Fruit fly (Drosophila melanogaster) whole organism, pupa: ENCODE measurements around the gene CG18641.

Experiments
- CG10348 ChIP-seq: fragments of 200-800 bp; sonication (Bioruptor generic); IDR thresholded peaks from 2 replicates; pipeline ENCODE4 v1.3.6; 2022; ENCODE audit warnings: missing biosample characterization, missing genetic modification characterization
- CG12605 ChIP-seq: fragments of 200-800 bp; sonication (Bioruptor generic); IDR thresholded peaks from 2 replicates; pipeline ENCODE4 v1.3.6; 2022; ENCODE audit warnings: missing biosample characterization, missing genetic modification characterization
- CG13204 ChIP-seq: fragments of 200-800 bp; sonication (Bioruptor generic); optimal IDR thresholded peaks from 2 replicates; lab custom pipeline; 2018; ENCODE audit warnings: missing biosample characterization, mild to moderate bottlenecking, missing genetic modification characterization, moderate library complexity
- CG14655 ChIP-seq: fragments of 200-800 bp; sonication (Bioruptor generic); optimal IDR thresholded peaks from 3 replicates; lab custom pipeline; 2017; ENCODE audit warnings: mild to moderate bottlenecking, missing biosample characterization, missing genetic modification reagents, missing genetic modification characterization
- CG15710 ChIP-seq: fragments of 200-800 bp; sonication (Bioruptor generic); optimal IDR thresholded peaks from 2 replicates; lab custom pipeline; 2018; ENCODE audit warnings: missing biosample characterization, mild to moderate bottlenecking, missing genetic modification characterization, moderate library complexity
- CG17806 ChIP-seq: fragments of 200-800 bp; sonication (Bioruptor generic); optimal IDR thresholded peaks from 2 replicates; lab custom pipeline; 2018; ENCODE audit warnings: missing biosample characterization, mild to moderate bottlenecking, missing genetic modification characterization, moderate library complexity
- CG32121 ChIP-seq: fragments of 200-800 bp; sonication (Bioruptor generic); IDR thresholded peaks from 2 replicates; pipeline ENCODE4 v1.3.6; 2022; ENCODE audit warnings: missing biosample characterization, missing genetic modification characterization
- CG34367 ChIP-seq: fragments of 200-800 bp; sonication (Bioruptor generic); optimal IDR thresholded peaks from 2 replicates; lab custom pipeline; 2018; ENCODE audit warnings: missing biosample characterization, mild to moderate bottlenecking, missing genetic modification characterization
- CG4496 ChIP-seq: fragments of 200-800 bp; sonication (Bioruptor generic); IDR thresholded peaks from 3 replicates; pipeline ENCODE4 v1.3.6; 2022; ENCODE audit warnings: missing biosample characterization, missing genetic modification characterization
- CG8159 ChIP-seq: fragments of 200-800 bp; sonication (Bioruptor generic); optimal IDR thresholded peaks from 3 replicates; lab custom pipeline; 2018; ENCODE audit warnings: missing biosample characterization, mild to moderate bottlenecking, missing genetic modification characterization, moderate library complexity
- CG8301 ChIP-seq: fragments of 200-800 bp; sonication (Bioruptor generic); optimal IDR thresholded peaks from 2 replicates; lab custom pipeline; 2018; ENCODE audit warnings: missing biosample characterization, mild to moderate bottlenecking, missing genetic modification characterization
- CG9948 ChIP-seq: fragments of 200-800 bp; sonication (Bioruptor generic); optimal IDR thresholded peaks from 2 replicates; lab custom pipeline; 2018; ENCODE audit warnings: missing biosample characterization, mild to moderate bottlenecking, missing genetic modification characterization, moderate library complexity
- D1 ChIP-seq: fragments of 200-800 bp; sonication (Bioruptor generic); optimal IDR thresholded peaks from 2 replicates; lab custom pipeline; 2018; ENCODE audit warnings: missing biosample characterization, mild to moderate bottlenecking, missing genetic modification characterization, moderate library complexity
- EcR ChIP-seq: fragments of 200-800 bp; sonication (Bioruptor generic); optimal IDR thresholded peaks from 3 replicates; lab custom pipeline; 2019; ENCODE audit warnings: missing biosample characterization, missing genetic modification characterization, mild to moderate bottlenecking, moderate library complexity, missing genetic modification reagents
- Ets98B ChIP-seq: fragments of 200-800 bp; sonication (Bioruptor generic); IDR thresholded peaks from 2 replicates; pipeline ENCODE4 v1.3.6; 2022; ENCODE audit warnings: missing biosample characterization, missing genetic modification characterization
- Pif1A ChIP-seq: fragments of 200-800 bp; sonication (Bioruptor generic); optimal IDR thresholded peaks from 3 replicates; lab custom pipeline; 2016; ENCODE audit warnings: missing biosample characterization, missing genetic modification characterization
- Pif1B ChIP-seq: fragments of 200-800 bp; sonication (Bioruptor generic); optimal IDR thresholded peaks from 3 replicates; lab custom pipeline; 2016; ENCODE audit warnings: missing biosample characterization, missing genetic modification characterization
- Snoo ChIP-seq: fragments of 200-800 bp; sonication (Bioruptor generic); optimal IDR thresholded peaks from 3 replicates; lab custom pipeline; 2017; ENCODE audit warnings: missing biosample characterization, mild to moderate bottlenecking, missing genetic modification characterization, inconsistent platforms
- fd96Ca ChIP-seq: fragments of 200-800 bp; sonication (Bioruptor generic); IDR thresholded peaks from 3 replicates; pipeline ENCODE4 v1.3.6; 2022; ENCODE audit warnings: missing biosample characterization, missing genetic modification characterization
- gl ChIP-seq: fragments of 200-800 bp; sonication (Bioruptor generic); optimal IDR thresholded peaks from 2 replicates; lab custom pipeline; 2018; ENCODE audit warnings: missing biosample characterization, mild to moderate bottlenecking, missing genetic modification characterization
- rn ChIP-seq: fragments of 200-800 bp; sonication (Bioruptor generic); IDR thresholded peaks from 2 replicates; pipeline ENCODE4 v1.3.6; 2022; ENCODE audit warnings: missing biosample characterization, missing genetic modification characterization

The CG18641 gene

DNA sequence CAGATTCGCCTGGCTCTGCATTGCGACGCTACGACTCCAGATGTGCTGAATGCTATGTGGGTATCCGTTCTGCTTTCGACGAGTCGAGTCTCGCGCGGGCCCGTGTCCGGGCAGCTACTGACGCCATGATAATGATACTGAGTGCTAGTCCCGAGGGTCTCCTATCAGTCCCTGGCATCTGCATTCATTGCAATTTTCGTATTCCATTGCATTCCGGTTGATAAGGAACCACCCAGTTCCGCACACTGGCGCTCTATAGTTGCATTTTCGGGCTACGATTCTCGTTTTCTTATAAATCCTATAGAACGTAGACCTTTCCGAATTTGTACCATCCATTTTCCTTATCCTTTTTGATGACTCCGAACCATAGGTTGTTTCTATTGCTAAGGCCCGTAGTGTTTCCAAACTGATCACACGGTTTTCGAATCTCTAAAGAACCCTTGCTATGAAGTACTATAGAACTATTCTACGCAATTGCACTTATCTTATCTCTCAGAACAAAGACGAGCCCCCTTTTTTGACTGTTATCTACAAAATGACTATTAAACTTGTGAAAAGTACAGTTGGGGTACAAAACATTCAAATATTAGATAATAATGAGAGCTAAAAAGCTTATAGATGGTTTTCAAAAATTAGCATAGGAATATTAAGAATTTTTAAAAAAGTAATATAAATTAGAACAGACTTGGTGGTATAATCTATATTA lies 43.6 kb downstream of the CG18641 start, which contains the start of gene CG3597:
Gene CG3597 (minus strand): TSS at position 119 of the 706 bp plus-strand sequence.
- no peak for TF ChIP-seq CG15710
- no peak for TF ChIP-seq fd96Ca
- no peak for TF ChIP-seq CG17806 (tag; lab: Kevin White, UChicago)
- no peak for TF ChIP-seq CG8301
- no peak for TF ChIP-seq CG14655 (GFP tag; lab: Kevin White, UChicago)
- no peak for TF ChIP-seq CG13204
- no peak for TF ChIP-seq Pif1A (GFP tag; lab: Kevin White, UChicago)
- TF ChIP-seq CG4496 (GFP tag; lab: Robert Waterston, UW), result no peak
- TF ChIP-seq, all 21 proteins: peak for 0

DNA sequence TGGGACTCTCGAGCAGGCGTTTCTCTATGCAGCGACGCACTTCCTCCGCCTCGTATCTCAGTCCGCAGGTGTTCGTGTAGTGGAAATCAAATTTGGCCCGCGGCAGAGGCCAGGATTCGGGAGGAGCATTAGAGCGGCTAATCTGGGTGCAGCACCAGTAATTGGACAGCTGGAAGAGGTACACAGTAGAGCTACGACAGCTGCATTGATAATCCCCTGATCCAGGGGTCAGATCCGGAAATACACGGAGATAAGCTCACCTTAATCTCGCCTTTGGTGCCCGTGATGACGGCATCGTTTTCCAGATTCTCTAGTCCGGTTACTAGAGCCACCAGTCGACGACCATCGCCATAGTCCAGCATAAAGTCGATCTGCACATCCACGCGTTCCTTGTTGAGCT lies 44.8 kb downstream of the CG18641 start:
- TF ChIP-seq CG13204 (no peak), CG14655 (GFP tag; lab: Kevin White, UChicago) (no peak), CG8159 (tag; lab: Kevin White, UChicago) (no peak), CG4496 (GFP tag; lab: Robert Waterston, UW) (no peak), CG32121 (GFP tag; lab: Robert Waterston, UW) (no peak), fd96Ca (no peak), Snoo (no peak), CG15710 (no peak)

DNA sequence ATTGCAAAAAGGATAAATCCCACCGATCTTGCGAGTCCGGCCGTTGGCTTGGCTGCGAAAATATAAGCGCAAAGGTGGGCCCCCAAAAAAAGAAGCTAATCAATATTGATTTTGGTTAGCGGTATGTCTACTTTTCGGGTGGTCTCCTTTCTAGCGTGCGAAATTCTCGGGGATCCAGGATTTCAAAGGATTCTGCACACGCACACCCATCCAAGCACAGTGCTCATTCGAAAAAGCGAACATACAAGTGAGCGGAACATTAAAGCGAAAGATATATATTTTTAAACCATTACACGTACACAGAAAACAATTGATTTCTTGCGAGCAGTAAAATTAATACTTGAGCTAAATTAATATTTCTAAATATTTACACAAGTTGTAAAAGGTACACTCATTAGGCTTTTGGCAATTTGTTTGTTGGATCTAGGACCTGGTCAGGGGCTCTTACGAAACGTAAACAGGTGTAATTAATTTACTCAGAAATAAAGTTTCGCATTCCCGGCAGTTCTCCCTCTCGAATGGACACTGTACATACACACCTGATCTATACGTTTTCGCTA lies 49.4 kb downstream of the CG18641 start:
- no peak for TF ChIP-seq EcR (GFP tag; lab: Kevin White, UChicago)
- peak; percentile 20 for TF ChIP-seq CG8301
- peak; percentile 12; the same call in 1 of the 3 replicates for TF ChIP-seq fd96Ca
- TF ChIP-seq CG17806 (tag; lab: Kevin White, UChicago), result peak; percentile 28
- TF ChIP-seq CG34367 (tag; lab: Kevin White, UChicago), result peak; percentile 2
- peak; percentile 35 for TF ChIP-seq Pif1A (GFP tag; lab: Kevin White, UChicago)
- TF ChIP-seq CG32121 (GFP tag; lab: Robert Waterston, UW), result no peak
- TF ChIP-seq CG8159 (tag; lab: Kevin White, UChicago), result peak; percentile 51
- no peak for TF ChIP-seq Snoo
- TF ChIP-seq gl (tag; lab: Kevin White, UChicago), result no peak
- TF ChIP-seq CG13204, result no peak
- no peak for TF ChIP-seq rn
- peak; percentile 38 for TF ChIP-seq CG14655 (GFP tag; lab: Kevin White, UChicago)
- TF ChIP-seq CG10348 (GFP tag; lab: Robert Waterston, UW), result no peak
- TF ChIP-seq Pif1B (GFP tag; lab: Kevin White, UChicago), result peak; percentile 25
- TF ChIP-seq CG12605 (GFP tag; lab: Robert Waterston, UW), result no peak
- no peak for TF ChIP-seq D1
- TF ChIP-seq CG15710, result peak; percentile 39
- no peak; the same call in 1 of the 2 replicates for TF ChIP-seq Ets98B (GFP tag; lab: Robert Waterston, UW)
- peak; percentile 41 for TF ChIP-seq CG9948 (tag; lab: Kevin White, UChicago)
- no peak for TF ChIP-seq CG4496 (GFP tag; lab: Robert Waterston, UW)

DNA sequence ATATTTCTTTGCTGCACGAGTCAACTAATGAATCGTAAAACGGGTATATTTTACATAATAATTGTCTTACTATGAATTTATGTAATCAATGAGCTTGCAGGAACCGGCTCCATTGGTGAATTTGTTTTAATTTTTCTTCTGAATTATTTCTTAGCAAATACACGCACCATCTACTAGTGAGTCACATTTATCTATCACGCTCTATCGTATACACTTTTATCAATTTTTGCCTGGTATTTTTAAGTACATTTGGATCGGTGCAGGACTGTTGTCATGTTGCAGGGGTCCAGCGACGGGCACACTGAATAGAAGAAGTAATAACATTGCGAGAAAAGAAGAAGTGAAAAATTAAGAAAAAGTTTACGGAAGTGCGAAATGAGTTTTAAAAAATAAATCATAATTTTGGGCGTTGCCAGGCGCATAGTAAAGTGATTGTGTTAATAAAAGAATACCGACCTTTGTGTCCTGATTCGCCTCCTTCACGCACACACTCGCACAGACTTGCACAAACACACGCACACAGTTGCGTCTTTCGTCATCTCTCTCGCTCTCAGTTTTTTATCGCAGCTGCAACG lies 50.0 kb downstream of the CG18641 start, which contains the start of the genes Rab5 and Axud1:
Gene Rab5 (minus strand): TSS at position 197 of the 575 bp plus-strand sequence.
Gene Axud1 (plus strand): TSS at position 269 of the 575 bp plus-strand sequence.
- TF ChIP-seq Pif1A (GFP tag; lab: Kevin White, UChicago), result no peak
- TF ChIP-seq CG13204, result no peak
- no peak for TF ChIP-seq Pif1B (GFP tag; lab: Kevin White, UChicago)
- TF ChIP-seq CG14655 (GFP tag; lab: Kevin White, UChicago), result no peak
- TF ChIP-seq CG9948 (tag; lab: Kevin White, UChicago), result no peak
- no peak for TF ChIP-seq rn
- peak; percentile 8 for TF ChIP-seq Snoo
- TF ChIP-seq CG10348 (GFP tag; lab: Robert Waterston, UW), result no peak
- no peak for TF ChIP-seq gl (tag; lab: Kevin White, UChicago)
- TF ChIP-seq CG32121 (GFP tag; lab: Robert Waterston, UW), result peak; percentile 53; the same call in 1 of the 2 replicates
- TF ChIP-seq CG17806 (tag; lab: Kevin White, UChicago), result no peak
- TF ChIP-seq Ets98B (GFP tag; lab: Robert Waterston, UW), result peak; percentile 58; the same call in 1 of the 2 replicates
- TF ChIP-seq CG8301, result no peak
- TF ChIP-seq CG8159 (tag; lab: Kevin White, UChicago), result no peak
- TF ChIP-seq CG12605 (GFP tag; lab: Robert Waterston, UW), result peak; percentile 56; the same call in 1 of the 2 replicates
- TF ChIP-seq EcR (GFP tag; lab: Kevin White, UChicago), result no peak
- TF ChIP-seq CG15710, result no peak
- TF ChIP-seq CG4496 (GFP tag; lab: Robert Waterston, UW), result peak; percentile 34; the same call in 1 of the 3 replicates
- TF ChIP-seq D1, result no peak
- TF ChIP-seq fd96Ca, result peak; percentile 38; the same call in 1 of the 3 replicates
- peak; percentile 7 for TF ChIP-seq CG34367 (tag; lab: Kevin White, UChicago)

DNA sequence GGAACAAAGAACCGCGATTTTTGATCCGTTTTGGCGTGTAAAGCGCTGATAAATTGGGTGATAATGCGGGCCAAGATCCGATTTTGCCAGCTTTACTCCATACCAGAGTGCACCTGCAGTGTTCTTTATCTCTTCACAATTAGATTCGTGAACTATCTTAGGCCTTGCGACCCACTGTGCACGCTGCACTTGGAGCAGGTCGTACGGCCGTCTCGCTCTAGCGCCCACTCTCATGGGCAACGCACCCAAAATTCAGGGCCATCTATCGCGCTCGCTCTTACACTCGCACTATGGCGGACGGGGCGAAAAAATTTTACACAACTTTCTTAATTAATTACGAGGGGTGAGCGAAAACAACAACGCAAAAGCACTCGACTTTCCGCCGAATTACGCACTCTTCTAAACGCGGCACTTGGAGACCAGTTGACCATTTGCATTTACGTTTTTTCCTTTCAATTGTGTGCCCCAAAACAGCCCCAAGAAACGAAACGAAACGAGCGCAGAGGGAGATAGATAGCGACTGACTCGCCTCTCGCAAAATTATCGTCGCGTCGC lies 50.8 kb downstream of the CG18641 start:
- TF ChIP-seq fd96Ca, result peak; percentile 16; the same call in 1 of the 3 replicates
- TF ChIP-seq gl (tag; lab: Kevin White, UChicago), result no peak
- TF ChIP-seq Pif1B (GFP tag; lab: Kevin White, UChicago), result no peak
- no peak for TF ChIP-seq Pif1A (GFP tag; lab: Kevin White, UChicago)
- TF ChIP-seq CG8159 (tag; lab: Kevin White, UChicago), result no peak
- TF ChIP-seq CG14655 (GFP tag; lab: Kevin White, UChicago), result no peak
- TF ChIP-seq Ets98B (GFP tag; lab: Robert Waterston, UW), result peak; percentile 18; the same call in 1 of the 2 replicates
- TF ChIP-seq CG32121 (GFP tag; lab: Robert Waterston, UW), result 0 out of 2 replicates have a peak, but pooled peaks have one; percentile 12
- peak; percentile 14 for TF ChIP-seq EcR (GFP tag; lab: Kevin White, UChicago)
- TF ChIP-seq, all 21 proteins: peak for 4
